Fruit fly (Drosophila melanogaster): ENCODE results near the gene CG42233.

Gene CG42233

DNA sequence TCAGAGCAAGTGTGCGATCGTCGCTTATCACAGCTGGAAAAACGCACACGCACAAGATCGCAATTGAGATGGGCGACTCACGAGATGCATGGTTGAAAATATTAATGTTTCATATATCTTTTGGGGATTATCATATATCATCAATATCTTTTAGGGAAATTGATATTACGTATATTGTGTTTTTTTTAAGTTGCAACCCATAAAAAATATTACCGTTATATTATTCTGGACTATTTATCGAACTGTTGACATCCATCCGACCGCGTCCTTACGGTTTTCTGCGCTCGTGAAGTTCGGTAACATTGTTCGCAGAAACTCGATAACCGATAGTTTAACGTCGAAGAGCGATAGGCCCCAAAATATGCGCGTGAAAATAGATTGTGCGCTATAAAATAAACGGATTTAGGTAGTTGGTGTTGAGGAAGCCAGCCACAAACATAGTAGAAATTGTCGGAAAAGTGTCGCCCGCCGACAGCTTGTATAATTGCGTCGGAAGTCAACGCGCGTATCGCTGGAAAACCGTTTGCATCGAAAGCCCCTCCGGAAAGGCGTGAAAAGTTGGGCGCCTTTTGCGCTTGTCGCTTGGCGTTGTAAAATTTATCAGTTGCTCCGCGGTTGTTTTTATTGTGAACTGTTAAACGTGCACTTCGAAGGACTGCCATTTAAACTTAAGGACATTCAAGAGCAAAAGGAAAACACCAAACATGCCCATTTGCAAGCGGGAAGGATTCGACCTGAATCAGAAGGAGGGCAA is 11.2 kb downstream of the CG42233 start, which contains the start of the genes Mccc1 and Acf:
TSS of gene Mccc1 (minus strand) at position 244 of the 754 bp plus-strand sequence.
TSS of gene Acf (plus strand) at position 318 of the 754 bp plus-strand sequence.
- TF ChIP-seq schlank (tag; optimal IDR thresholded peaks at IDR 0.05) (no peak), CG14014 (GFP tag; IDR thresholded peaks at IDR 0.05) (0 out of 2 replicates have a peak, but pooled peaks have one; percentile 15), chinmo (GFP tag; IDR thresholded peaks at IDR 0.05; ENCODE audit: partially characterized antibody) (no peak), CG16813 (GFP tag; IDR thresholded peaks at IDR 0.05; ENCODE audit: partially characterized antibody) (peak; percentile 41; the same call in 1 of the 3 replicates), chm (GFP tag; IDR thresholded peaks at IDR 0.05) (no peak), GATAe (GFP tag; conservative IDR thresholded peaks at IDR 0.05) (no peak), YL-1 (GFP tag; optimal IDR thresholded peaks at IDR 0.05) (peak; percentile 50), dysf (GFP tag; IDR thresholded peaks at IDR 0.05) (no peak), Hand (GFP tag; optimal IDR thresholded peaks at IDR 0.05) (no peak), Drgx (GFP tag; IDR thresholded peaks at IDR 0.05) (no peak), Kr (GFP tag; optimal IDR thresholded peaks at IDR 0.05) (no peak), gem (tag; optimal IDR thresholded peaks at IDR 0.05) (no peak), CG13296 (GFP tag; optimal IDR thresholded peaks at IDR 0.05) (no peak), Dll (GFP tag; IDR thresholded peaks at IDR 0.05; ENCODE audit: partially characterized antibody) (peak; percentile 73), bab2 (GFP tag; optimal IDR thresholded peaks at IDR 0.05) (no peak), CG2889 (GFP tag; IDR thresholded peaks at IDR 0.05) (no peak), repo (GFP tag; optimal IDR thresholded peaks at IDR 0.05) (no peak), klu (GFP tag; IDR thresholded peaks at IDR 0.05) (no peak), CG11093 (GFP tag; IDR thresholded peaks at IDR 0.05) (no peak), ro (GFP tag; IDR thresholded peaks at IDR 0.05) (no peak), CG3281 (GFP tag; optimal IDR thresholded peaks at IDR 0.05) (no peak), fd96Cb (tag; optimal IDR thresholded peaks at IDR 0.05) (no peak), Doc3 (GFP tag; IDR thresholded peaks at IDR 0.05; ENCODE audit: partially characterized antibody) (peak; percentile 50; the same call in 2 of the 3 replicates), Sox102F (GFP tag; optimal IDR thresholded peaks at IDR 0.05) (no peak), D19A (tag; optimal IDR thresholded peaks at IDR 0.05) (no peak), Gsc (GFP tag; IDR thresholded peaks at IDR 0.05) (no peak), gt (GFP tag; IDR thresholded peaks at IDR 0.05) (no peak), Fer3 (tag; optimal IDR thresholded peaks at IDR 0.05) (no peak), odd (GFP tag; optimal IDR thresholded peaks at IDR 0.05) (no peak), Fer2 (tag; optimal IDR thresholded peaks at IDR 0.05) (no peak), lola (GFP tag; optimal IDR thresholded peaks at IDR 0.05) (peak in 1 of 3 experiments; percentile 3), jigr1 (GFP tag; IDR thresholded peaks at IDR 0.05) (no peak), CG8359 (GFP tag; optimal IDR thresholded peaks at IDR 0.05; ENCODE audit: borderline replicate concordance) (no peak), CG4820 (GFP tag; optimal IDR thresholded peaks at IDR 0.05) (no peak), B-H1 (GFP tag; IDR thresholded peaks at IDR 0.05) (no peak), CG3995 (GFP tag; optimal IDR thresholded peaks at IDR 0.05) (peak; percentile 37), cad (GFP tag; optimal IDR thresholded peaks at IDR 0.05) (no peak), CG30020 (tag; optimal IDR thresholded peaks at IDR 0.05) (peak; percentile 54), CG6854 (GFP tag; optimal IDR thresholded peaks at IDR 0.05) (no peak), eyg (GFP tag; optimal IDR thresholded peaks at IDR 0.05) (no peak), CG8281 (tag; optimal IDR thresholded peaks at IDR 0.05) (no peak), sna (GFP tag; IDR thresholded peaks at IDR 0.05; ENCODE audit: partially characterized antibody) (peak; percentile 51; the same call in 1 of the 2 replicates), tll (GFP tag; optimal IDR thresholded peaks at IDR 0.05) (no peak), Dp (GFP tag; optimal IDR thresholded peaks at IDR 0.05) (peak; percentile 33), B-H2 (GFP tag; optimal IDR thresholded peaks at IDR 0.05) (no peak), CG3065 (GFP tag; optimal IDR thresholded peaks at IDR 0.05) (no peak), BtbVII (GFP tag; optimal IDR thresholded peaks at IDR 0.05) (no peak), Poxn (GFP tag; IDR thresholded peaks at IDR 0.05) (no peak), gsb-n (tag; optimal IDR thresholded peaks at IDR 0.05) (no peak)

All from whole organism, embryonic.